Fruit fly (Drosophila melanogaster): Measurements from ENCODE around the gene Alg1.

Alg1 gene

DNA sequence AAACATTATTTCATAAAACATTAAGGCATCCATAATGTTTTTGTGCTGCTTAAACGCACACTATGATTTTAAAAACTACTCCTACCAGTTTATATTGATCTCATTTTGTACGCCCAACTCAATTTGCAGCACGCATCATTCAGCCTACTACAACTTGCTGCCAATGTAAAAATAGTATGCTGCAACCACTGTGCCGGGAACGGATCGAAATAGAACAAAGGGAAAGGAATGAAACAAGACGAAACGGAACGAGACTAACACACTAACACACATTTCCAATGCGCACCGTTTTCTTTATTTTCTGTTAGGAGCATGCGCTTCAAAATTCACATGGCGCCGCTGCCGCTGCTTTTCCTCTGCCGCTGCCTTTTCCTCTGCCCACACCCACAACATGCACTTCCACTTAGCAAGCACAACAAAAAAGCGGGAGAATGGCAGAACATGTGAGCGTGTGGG is 34.0 kb downstream of the Alg1 start (continued):
- TF ChIP-seq CG15073 (GFP tag; optimal IDR thresholded peaks at IDR 0.05): no peak
- TF ChIP-seq Trl (optimal IDR thresholded peaks at IDR 0.05): no peak
- TF ChIP-seq Trl (GFP tag; optimal IDR thresholded peaks at IDR 0.05): peak; percentile 2
- peak; percentile 28 for TF ChIP-seq Hmr (GFP tag; optimal IDR thresholded peaks at IDR 0.05)
- TF ChIP-seq Ets65A (GFP tag): peak; percentile 38
- no peak for TF ChIP-seq CG6813 (GFP tag; optimal IDR thresholded peaks at IDR 0.05)
- TF ChIP-seq NfI (GFP tag; optimal IDR thresholded peaks at IDR 0.05): peak; percentile 30
- peak; percentile 33 for TF ChIP-seq Oli (tag; optimal IDR thresholded peaks at IDR 0.05)
- no peak for TF ChIP-seq CG1792 (GFP tag; optimal IDR thresholded peaks at IDR 0.05)
- peak; percentile 16 for TF ChIP-seq HLH54F (GFP tag; optimal IDR thresholded peaks at IDR 0.05)
- TF ChIP-seq twi (tag; optimal IDR thresholded peaks at IDR 0.05): peak; percentile 39
- TF ChIP-seq CG14860 (GFP tag; IDR thresholded peaks at IDR 0.05; ENCODE audit: partially characterized antibody): no peak
- TF ChIP-seq exex (tag; optimal IDR thresholded peaks at IDR 0.05): no peak
- TF ChIP-seq pum (GFP tag; optimal IDR thresholded peaks at IDR 0.05): peak; percentile 3
- peak; percentile 23 for TF ChIP-seq tin (GFP tag; optimal IDR thresholded peaks at IDR 0.05)
- TF ChIP-seq CG10565 (GFP tag; optimal IDR thresholded peaks at IDR 0.05): no peak
- no peak for TF ChIP-seq CG10431 (GFP tag; optimal IDR thresholded peaks at IDR 0.05)
- TF ChIP-seq CG13424 (tag; optimal IDR thresholded peaks at IDR 0.05): peak; percentile 30
- TF ChIP-seq CG5953 (GFP tag; IDR thresholded peaks at IDR 0.05): no peak
- TF ChIP-seq CG15696 (tag; optimal IDR thresholded peaks at IDR 0.05): no peak
- TF ChIP-seq gem (tag; optimal IDR thresholded peaks at IDR 0.05): peak; percentile 50
- TF ChIP-seq gro (GFP tag; optimal IDR thresholded peaks at IDR 0.05): no peak
- TF ChIP-seq prd (optimal IDR thresholded peaks at IDR 0.05): no peak
- TF ChIP-seq prd (GFP tag; IDR thresholded peaks at IDR 0.05): peak; percentile 48; the same call in 2 of the 3 replicates
- peak; percentile 33; the same call in 1 of the 2 replicates for TF ChIP-seq CG14441 (GFP tag; IDR thresholded peaks at IDR 0.05)
- TF ChIP-seq Opbp (GFP tag; IDR thresholded peaks at IDR 0.05; ENCODE audit: partially characterized antibody): no peak
- no peak for TF ChIP-seq CG10959 (GFP tag; IDR thresholded peaks at IDR 0.05)
- TF ChIP-seq ap (GFP tag; IDR thresholded peaks at IDR 0.05): no peak
- TF ChIP-seq Hr51 (GFP tag; optimal IDR thresholded peaks at IDR 0.05): peak in 1 of 2 experiments; percentile 40
- TF ChIP-seq CG17359 (tag; optimal IDR thresholded peaks at IDR 0.05): peak; percentile 18
- TF ChIP-seq ken (GFP tag; IDR thresholded peaks at IDR 0.05): no peak
- TF ChIP-seq CG6765 (GFP tag; optimal IDR thresholded peaks at IDR 0.05): no peak
- peak; percentile 16 for TF ChIP-seq Nf-YC (tag; optimal IDR thresholded peaks at IDR 0.05)
- peak; percentile 6 for TF ChIP-seq CG13624 (GFP tag; optimal IDR thresholded peaks at IDR 0.05)
- no peak for TF ChIP-seq wek (GFP tag; optimal IDR thresholded peaks at IDR 0.05)
- peak; percentile 26 for TF ChIP-seq lilli (GFP tag; optimal IDR thresholded peaks at IDR 0.05)
- TF ChIP-seq CG9817 (tag; optimal IDR thresholded peaks at IDR 0.05): peak; percentile 26
- no peak for TF ChIP-seq CG6654 (GFP tag; optimal IDR thresholded peaks at IDR 0.05)
- TF ChIP-seq zf30C (GFP tag; optimal IDR thresholded peaks at IDR 0.05): no peak
- TF ChIP-seq CG4854 (GFP tag; optimal IDR thresholded peaks at IDR 0.05): no peak
- peak; percentile 96 for TF ChIP-seq kah (GFP tag; optimal IDR thresholded peaks at IDR 0.05)
- TF ChIP-seq chinmo (GFP tag; IDR thresholded peaks at IDR 0.05; ENCODE audit: partially characterized antibody): peak; percentile 77; the same call in 2 of the 4 replicates
- TF ChIP-seq Pdp1 (GFP tag; optimal IDR thresholded peaks at IDR 0.05): peak in 1 of 2 experiments; percentile 19
- TF ChIP-seq CG11504 (tag; optimal IDR thresholded peaks at IDR 0.05): peak; percentile 48
- TF ChIP-seq fd96Cb (tag; optimal IDR thresholded peaks at IDR 0.05): no peak
- no peak for TF ChIP-seq CG8478 (optimal IDR thresholded peaks at IDR 0.05)
- peak; percentile 7 for TF ChIP-seq CG13894 (tag; optimal IDR thresholded peaks at IDR 0.05)
- TF ChIP-seq lab (GFP tag; optimal IDR thresholded peaks at IDR 0.05): peak; percentile 45
- no peak for TF ChIP-seq al (GFP tag; IDR thresholded peaks at IDR 0.05)
- no peak for TF ChIP-seq slou (GFP tag; optimal IDR thresholded peaks at IDR 0.05)
- no peak for TF ChIP-seq E2f1 (GFP tag; IDR thresholded peaks at IDR 0.05)
